Fruit fly (Drosophila melanogaster) whole organism, embryonic: ENCODE data around the gene CG18581.

Experiments
- BtbVII ChIP-seq: fragments of 200-800 bp; sonication (Bioruptor generic); optimal IDR thresholded peaks from 3 replicates; lab custom pipeline; 2017; ENCODE audit warnings: missing biosample characterization, mild to moderate bottlenecking, missing genetic modification characterization
- CG10543 ChIP-seq: fragments of 200-800 bp; sonication (Bioruptor generic); optimal IDR thresholded peaks from 3 replicates; lab custom pipeline; 2017; ENCODE audit warnings: missing biosample characterization, mild to moderate bottlenecking, missing genetic modification characterization, moderate library complexity
- CG10959 ChIP-seq: fragments of 200-800 bp; sonication (Bioruptor generic); IDR thresholded peaks from 2 replicates; pipeline ENCODE4 v1.3.6; 2022; ENCODE audit warnings: missing biosample characterization, missing genetic modification characterization
- CG12071 ChIP-seq: fragments of 200-800 bp; sonication (Bioruptor generic); optimal IDR thresholded peaks from 3 replicates; lab custom pipeline; 2018; ENCODE audit warnings: missing biosample characterization, mild to moderate bottlenecking, missing genetic modification characterization
- CG1233 ChIP-seq: fragments of 200-800 bp; sonication (Bioruptor generic); optimal IDR thresholded peaks from 4 replicates; lab custom pipeline; 2018; ENCODE audit warnings: missing biosample characterization, mild to moderate bottlenecking, missing genetic modification characterization
- CG13424 ChIP-seq: fragments of 200-800 bp; sonication (Bioruptor generic); optimal IDR thresholded peaks from 2 replicates; lab custom pipeline; 2019; ENCODE audit warnings: missing biosample characterization, mild to moderate bottlenecking, missing genetic modification characterization, moderate library complexity
- CG13775 ChIP-seq: fragments of 200-800 bp; sonication (Bioruptor generic); optimal IDR thresholded peaks from 3 replicates; lab custom pipeline; 2017; ENCODE audit warnings: missing biosample characterization, mild to moderate bottlenecking, missing genetic modification characterization
- CG15514 ChIP-seq: fragments of 200-800 bp; sonication (Bioruptor generic); optimal IDR thresholded peaks from 3 replicates; lab custom pipeline; 2017; ENCODE audit warnings: missing biosample characterization, missing genetic modification characterization, mild to moderate bottlenecking, moderate library complexity, missing genetic modification reagents
- CG16815 ChIP-seq: fragments of 200-800 bp; sonication (Bioruptor generic); optimal IDR thresholded peaks from 3 replicates; lab custom pipeline; 2017; ENCODE audit warnings: missing biosample characterization, mild to moderate bottlenecking, missing genetic modification characterization
- CG17385 ChIP-seq: fragments of 200-800 bp; sonication (Bioruptor generic); optimal IDR thresholded peaks from 3 replicates; lab custom pipeline; 2018; ENCODE audit warnings: missing biosample characterization, mild to moderate bottlenecking, missing genetic modification characterization
- CG1792 ChIP-seq: fragments of 200-800 bp; sonication (Bioruptor generic); optimal IDR thresholded peaks from 2 replicates; lab custom pipeline; 2016; ENCODE audit warnings: missing biosample characterization, missing genetic modification characterization
- CG18262 ChIP-seq: fragments of 200-800 bp; optimal IDR thresholded peaks from 3 replicates; lab custom pipeline; 2019; ENCODE audit warnings: missing biosample characterization, mild to moderate bottlenecking, missing genetic modification characterization, moderate library complexity
- CG18599 ChIP-seq: fragments of 200-800 bp; sonication (Bioruptor generic); optimal IDR thresholded peaks from 3 replicates; lab custom pipeline; 2017; ENCODE audit warnings: missing biosample characterization, missing genetic modification characterization, mild to moderate bottlenecking, moderate library complexity, missing genetic modification reagents
- CG2712 ChIP-seq: fragments of 200-800 bp; optimal IDR thresholded peaks from 3 replicates; lab custom pipeline; 2019; ENCODE audit warnings: missing biosample characterization, mild to moderate bottlenecking, missing genetic modification characterization, moderate library complexity
- CG31441 ChIP-seq: fragments of 200-800 bp; sonication (Bioruptor generic); IDR thresholded peaks from 2 replicates; pipeline ENCODE4 v1.3.6; 2022; ENCODE audit warnings: missing biosample characterization, missing genetic modification characterization
- CG3407 ChIP-seq: fragments of 200-800 bp; sonication (Bioruptor generic); optimal IDR thresholded peaks from 2 replicates; lab custom pipeline; 2018; ENCODE audit warnings: missing biosample characterization, mild to moderate bottlenecking, missing genetic modification characterization
- CG34376 ChIP-seq: fragments of 200-800 bp; sonication (Bioruptor generic); optimal IDR thresholded peaks from 2 replicates; lab custom pipeline; 2018; ENCODE audit warnings: missing biosample characterization, mild to moderate bottlenecking, missing genetic modification characterization
- CG5245 ChIP-seq: fragments of 200-800 bp; sonication (Bioruptor generic); optimal IDR thresholded peaks from 3 replicates; lab custom pipeline; 2016; ENCODE audit warnings: missing biosample characterization, missing genetic modification characterization
- CG6854 ChIP-seq: fragments of 200-800 bp; sonication (Bioruptor generic); optimal IDR thresholded peaks from 3 replicates; lab custom pipeline; 2017; ENCODE audit warnings: missing biosample characterization, mild to moderate bottlenecking, missing genetic modification characterization
- CG7839 ChIP-seq: fragments of 200-800 bp; sonication (Bioruptor generic); optimal IDR thresholded peaks from 3 replicates; lab custom pipeline; 2018; ENCODE audit warnings: missing biosample characterization, mild to moderate bottlenecking, missing genetic modification characterization, moderate library complexity
- CG8388 ChIP-seq: fragments of 200-800 bp; sonication (Bioruptor generic); optimal IDR thresholded peaks from 2 replicates; lab custom pipeline; 2019; ENCODE audit warnings: missing biosample characterization, mild to moderate bottlenecking, missing genetic modification characterization, moderate library complexity
- CG9215 ChIP-seq: fragments of 200-800 bp; sonication (Bioruptor generic); IDR thresholded peaks from 2 replicates; pipeline ENCODE4 v1.3.6; 2022; ENCODE audit warnings: missing biosample characterization, missing genetic modification characterization
- CG9437 ChIP-seq: fragments of 200-800 bp; sonication (Bioruptor generic); optimal IDR thresholded peaks from 2 replicates; lab custom pipeline; 2018; ENCODE audit warnings: missing biosample characterization, mild to moderate bottlenecking, missing genetic modification characterization
- Deaf1 ChIP-seq: fragments of 200-800 bp; optimal IDR thresholded peaks from 3 replicates; lab custom pipeline; 2019; ENCODE audit warnings: missing biosample characterization, mild to moderate bottlenecking, missing genetic modification characterization, moderate library complexity
- Dek ChIP-seq: fragments of 200-800 bp; sonication (Bioruptor generic); optimal IDR thresholded peaks from 3 replicates; lab custom pipeline; 2019; ENCODE audit warnings: missing biosample characterization, mild to moderate bottlenecking, missing genetic modification characterization, moderate library complexity
- E2f2 ChIP-seq: fragments of 200-800 bp; sonication (Bioruptor generic); IDR thresholded peaks from 2 replicates; pipeline ENCODE4 v1.3.6; 2022; ENCODE audit warnings: missing biosample characterization, missing genetic modification characterization
- Fer2 ChIP-seq: fragments of 200-800 bp; sonication (Bioruptor generic); optimal IDR thresholded peaks from 2 replicates; lab custom pipeline; 2018; ENCODE audit warnings: missing biosample characterization, mild to moderate bottlenecking, missing genetic modification characterization, moderate library complexity
- Fer3 ChIP-seq: fragments of 200-800 bp; sonication (Bioruptor generic); optimal IDR thresholded peaks from 2 replicates; lab custom pipeline; 2018; ENCODE audit warnings: missing biosample characterization, mild to moderate bottlenecking, missing genetic modification characterization, moderate library complexity
- Hmr ChIP-seq: fragments of 200-800 bp; sonication (Bioruptor generic); optimal IDR thresholded peaks from 3 replicates; lab custom pipeline; 2017; ENCODE audit warnings: mild to moderate bottlenecking, missing biosample characterization, missing genetic modification reagents, missing genetic modification characterization
- Hr3 ChIP-seq: fragments of 200-800 bp; sonication (Bioruptor generic); optimal IDR thresholded peaks from 3 replicates; lab custom pipeline; 2016; ENCODE audit warnings: missing biosample characterization, missing genetic modification characterization
- Max ChIP-seq: fragments of 200-800 bp; sonication (Bioruptor generic); optimal IDR thresholded peaks from 2 replicates; lab custom pipeline; 2016; ENCODE audit warnings: missing biosample characterization, mild to moderate bottlenecking, missing genetic modification characterization
- Med ChIP-seq: fragments of 200-800 bp; sonication (Bioruptor generic); peaks from one replicate; lab custom pipeline; 2016; ENCODE audit warnings: missing biosample characterization, missing genetic modification characterization, mild to moderate bottlenecking, inconsistent platforms, moderate library complexity
- Nf-YB ChIP-seq: fragments of 200-800 bp; sonication (Bioruptor generic); optimal IDR thresholded peaks from 3 replicates; lab custom pipeline; 2019; ENCODE audit warnings: missing biosample characterization, mild to moderate bottlenecking, missing genetic modification characterization, moderate library complexity
- Nf-YC ChIP-seq: fragments of 200-800 bp; optimal IDR thresholded peaks from 3 replicates; lab custom pipeline; 2019; ENCODE audit warnings: missing biosample characterization, mild to moderate bottlenecking, missing genetic modification characterization, moderate library complexity
- Six4 ChIP-seq: fragments of 200-800 bp; sonication (Bioruptor generic); optimal IDR thresholded peaks from 2 replicates; lab custom pipeline; 2016; ENCODE audit warnings: missing biosample characterization, missing genetic modification characterization
- Sox100B ChIP-seq: fragments of 200-800 bp; sonication (Bioruptor generic); optimal IDR thresholded peaks from 3 replicates; lab custom pipeline; 2018; ENCODE audit warnings: missing biosample characterization, mild to moderate bottlenecking, missing genetic modification characterization
- Xbp1 ChIP-seq: fragments of 200-800 bp; sonication (Bioruptor generic); optimal IDR thresholded peaks from 3 replicates; lab custom pipeline; 2016; ENCODE audit warnings: missing biosample characterization, mild to moderate bottlenecking, missing genetic modification characterization
- az2 ChIP-seq: fragments of 200-800 bp; sonication (Bioruptor generic); optimal IDR thresholded peaks from 3 replicates; lab custom pipeline; 2016; ENCODE audit warnings: missing biosample characterization, missing genetic modification characterization
- bcd ChIP-seq: fragments of 200-800 bp; sonication (Bioruptor generic); optimal IDR thresholded peaks from 2 replicates; lab custom pipeline; 2017; ENCODE audit warnings: missing biosample characterization, mild to moderate bottlenecking, missing genetic modification characterization
- fd64A ChIP-seq: fragments of 200-800 bp; sonication (Bioruptor generic); optimal IDR thresholded peaks from 3 replicates; lab custom pipeline; 2018; ENCODE audit warnings: missing biosample characterization, mild to moderate bottlenecking, missing genetic modification characterization
- grau ChIP-seq: fragments of 200-800 bp; optimal IDR thresholded peaks from 3 replicates; lab custom pipeline; 2019; ENCODE audit warnings: missing biosample characterization, mild to moderate bottlenecking, missing genetic modification characterization, moderate library complexity
- lab ChIP-seq: fragments of 200-800 bp; sonication (Bioruptor generic); optimal IDR thresholded peaks from 3 replicates; lab custom pipeline; 2017; ENCODE audit warnings: missing biosample characterization, missing genetic modification characterization, mild to moderate bottlenecking, moderate library complexity, missing genetic modification reagents
- row ChIP-seq: fragments of 200-800 bp; sonication (Bioruptor generic); IDR thresholded peaks from 3 replicates; pipeline ENCODE4 v1.3.6; 2022; ENCODE audit warnings: missing biosample characterization, missing genetic modification characterization
- scrt ChIP-seq: fragments of 200-800 bp; sonication (Bioruptor generic); optimal IDR thresholded peaks from 2 replicates; lab custom pipeline; 2018; ENCODE audit warnings: missing biosample characterization, mild to moderate bottlenecking, missing genetic modification characterization, moderate library complexity
- sens ChIP-seq: fragments of 200-800 bp; sonication (Bioruptor generic); peaks from one replicate; lab custom pipeline; 2016; ENCODE audit warnings: missing biosample characterization, missing genetic modification characterization
- shn ChIP-seq: fragments of 200-800 bp; sonication (Bioruptor generic); optimal IDR thresholded peaks from 3 replicates; lab custom pipeline; 2016; ENCODE audit warnings: missing biosample characterization, missing genetic modification characterization
- slou ChIP-seq: fragments of 200-800 bp; sonication (Bioruptor generic); optimal IDR thresholded peaks from 3 replicates; lab custom pipeline; 2016; ENCODE audit warnings: missing biosample characterization, missing genetic modification characterization
- sug ChIP-seq: fragments of 200-800 bp; optimal IDR thresholded peaks from 2 replicates; lab custom pipeline; 2019; ENCODE audit warnings: missing biosample characterization, mild to moderate bottlenecking, missing genetic modification characterization, moderate library complexity
- trem ChIP-seq: fragments of 200-800 bp; optimal IDR thresholded peaks from 3 replicates; lab custom pipeline; 2019; ENCODE audit warnings: missing biosample characterization, mild to moderate bottlenecking, missing genetic modification characterization, moderate library complexity

CG18581 gene

dm6 chr3L:15034061-15034713 is 15.8 kb downstream of the CG18581 start (continued):
- TF ChIP-seq Nf-YB = peak; percentile 36
- TF ChIP-seq shn (GFP tag; lab: Kevin White, UChicago) = no peak
- peak; percentile 56 for TF ChIP-seq Med
- peak; percentile 64 for TF ChIP-seq Deaf1 (tag; lab: Kevin White, UChicago)
- TF ChIP-seq CG6854 (GFP tag; lab: Kevin White, UChicago) = peak; percentile 45
- peak; percentile 2 for TF ChIP-seq az2
- TF ChIP-seq CG15514 = no peak
- TF ChIP-seq CG3407 (GFP tag; lab: Kevin White, UChicago) = no peak
- no peak for TF ChIP-seq CG10959
- TF ChIP-seq Dek (tag; lab: Kevin White, UChicago) = peak; percentile 26
- peak; percentile 40 for TF ChIP-seq sug (tag; lab: Kevin White, UChicago)
- peak; percentile 42 for TF ChIP-seq CG2712 (tag; lab: Kevin White, UChicago)
- peak; percentile 7 for TF ChIP-seq Xbp1 (GFP tag; lab: Kevin White, UChicago)
- peak; percentile 15 for TF ChIP-seq Fer3 (tag; lab: Kevin White, UChicago)
- TF ChIP-seq slou (GFP tag; lab: Kevin White, UChicago) = no peak
- peak; percentile 53 for TF ChIP-seq row (GFP tag; lab: Robert Waterston, UW)
- peak; percentile 6 for TF ChIP-seq Fer2 (tag; lab: Kevin White, UChicago)
- TF ChIP-seq CG1233 (GFP tag; lab: Kevin White, UChicago) = no peak
- TF ChIP-seq CG31441 (GFP tag; lab: Robert Waterston, UW) = peak; percentile 63
- TF ChIP-seq CG9437 (GFP tag; lab: Kevin White, UChicago) = peak; percentile 40
- no peak for TF ChIP-seq CG12071 (GFP tag; lab: Kevin White, UChicago)
- peak; percentile 55 for TF ChIP-seq CG13424
- TF ChIP-seq Sox100B (GFP tag; lab: Kevin White, UChicago) = peak; percentile 64
- TF ChIP-seq CG9215 (GFP tag; lab: Robert Waterston, UW) = no peak
- peak; percentile 49 for TF ChIP-seq bcd (GFP tag; lab: Kevin White, UChicago)
- no peak for TF ChIP-seq E2f2 (GFP tag; lab: Robert Waterston, UW)
- peak; percentile 64 for TF ChIP-seq CG7839 (tag; lab: Kevin White, UChicago)
- TF ChIP-seq trem = no peak
- TF ChIP-seq sens = peak; percentile 41
- peak; percentile 30 for TF ChIP-seq Nf-YC
- TF ChIP-seq Max = no peak
- TF ChIP-seq CG5245 (GFP tag; lab: Kevin White, UChicago) = no peak
- peak; percentile 58 for TF ChIP-seq lab (GFP tag; lab: Kevin White, UChicago)
- TF ChIP-seq CG1792 (GFP tag; lab: Kevin White, UChicago) = no peak
- peak; percentile 69 for TF ChIP-seq grau
- TF ChIP-seq BtbVII = peak; percentile 14
- TF ChIP-seq CG13775 = peak; percentile 19
- peak; percentile 82 for TF ChIP-seq CG18599 (GFP tag; lab: Kevin White, UChicago)
- peak; percentile 84 for TF ChIP-seq scrt (GFP tag; lab: Kevin White, UChicago)
- peak; percentile 27 for TF ChIP-seq CG34376
- TF ChIP-seq CG18262 = peak; percentile 55
- TF ChIP-seq CG8388 (GFP tag; lab: Kevin White, UChicago) = peak; percentile 10
- TF ChIP-seq Hmr (GFP tag; lab: Kevin White, UChicago) = peak; percentile 64
- no peak for TF ChIP-seq CG16815
- TF ChIP-seq CG10543 (GFP tag; lab: Kevin White, UChicago) = peak; percentile 58
- TF ChIP-seq CG17385 (GFP tag; lab: Kevin White, UChicago) = peak; percentile 38
- TF ChIP-seq Six4 (GFP tag; lab: Kevin White, UChicago) = peak; percentile 6
- TF ChIP-seq Hr3 (GFP tag; lab: Kevin White, UChicago) = peak; percentile 16
- no peak for TF ChIP-seq fd64A (GFP tag; lab: Kevin White, UChicago)
